In the genomic region with DNA sequence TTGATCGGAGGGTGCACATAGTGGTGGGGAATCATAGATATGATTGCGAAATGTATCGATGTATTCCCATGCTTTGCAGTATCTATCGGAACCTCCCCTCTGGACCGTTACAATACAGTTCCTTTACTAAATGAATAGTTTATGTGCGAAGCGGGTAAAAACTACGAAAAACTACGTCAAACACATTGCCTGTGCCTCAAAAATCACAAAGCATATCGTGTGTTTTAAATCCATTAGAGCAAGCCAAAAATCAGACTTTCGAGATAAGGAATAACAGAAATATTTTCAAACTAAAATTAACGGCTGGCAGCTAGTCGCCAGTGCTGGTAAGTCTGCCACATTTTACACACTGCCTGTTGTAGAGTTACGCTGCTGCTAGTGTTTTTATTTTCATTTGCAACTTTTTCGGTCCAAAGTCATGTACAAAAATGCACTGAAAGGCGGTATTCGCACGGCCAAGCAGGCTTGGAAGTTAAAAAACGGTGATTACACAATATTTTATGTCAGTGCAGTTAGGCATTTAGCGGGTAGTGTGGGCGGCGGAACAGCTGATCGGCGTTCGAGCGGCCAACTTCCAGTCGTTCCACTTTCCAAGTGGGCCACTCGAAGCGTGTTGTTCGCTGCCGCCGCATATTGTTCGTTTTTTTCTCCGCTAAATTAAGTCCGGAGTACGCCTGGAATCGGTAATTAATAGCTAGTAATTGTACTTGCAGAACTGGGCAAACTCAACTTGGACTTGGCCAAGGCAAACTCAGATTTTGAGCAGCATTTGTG, we compare ENCODE assay signal across 5 fruit fly cellular contexts.
A peak's percentile ranks its signal among the peaks of the same experiment; 100 is the strongest.
TF ChIP-seq lines count a peak whose summit lies in the region.

No protein-coding gene starts in this region.

- TF ChIP-seq CTCF in whole organism, embryonic (GFP tag; optimal IDR thresholded peaks at IDR 0.05; lab: Kevin White, UChicago): peak; percentile 48

TF ChIP-seq in whole organism, adult, 20 proteins besides CTCF, POLR2A, EP300 and RAD21 (continues in another document):
- TF ChIP-seq pad (GFP tag; optimal IDR thresholded peaks at IDR 0.05; lab: Kevin White, UChicago) (peak; percentile 98), ovo (GFP tag; optimal IDR thresholded peaks at IDR 0.05; lab: Kevin White, UChicago) (peak; percentile 65), bab1 (GFP tag; optimal IDR thresholded peaks at IDR 0.05; lab: Kevin White, UChicago) (peak; percentile 3), CG7101 (tag; optimal IDR thresholded peaks at IDR 0.05; lab: Kevin White, UChicago) (peak; percentile 60), Crg-1 (GFP tag; optimal IDR thresholded peaks at IDR 0.05; lab: Kevin White, UChicago) (peak; percentile 75), CG5204 (GFP tag; optimal IDR thresholded peaks at IDR 0.05; lab: Kevin White, UChicago) (peak; percentile 65), Hr96 (GFP tag; optimal IDR thresholded peaks at IDR 0.05; lab: Kevin White, UChicago) (peak; percentile 68), CG7045 (GFP tag; optimal IDR thresholded peaks at IDR 0.05; lab: Kevin White, UChicago) (no peak), Mnt (GFP tag; optimal IDR thresholded peaks at IDR 0.05; lab: Kevin White, UChicago) (peak; percentile 50), kay (GFP tag; lab: Kevin White, UChicago; ENCODE audit: borderline replicate concordance) (no peak), Clk (GFP tag; optimal IDR thresholded peaks at IDR 0.05; lab: Kevin White, UChicago) (peak; percentile 61), CG1620 (GFP tag; optimal IDR thresholded peaks at IDR 0.05; lab: Kevin White, UChicago) (peak; percentile 81), CG14711 (tag; optimal IDR thresholded peaks at IDR 0.05; lab: Kevin White, UChicago) (peak; percentile 99), tj (GFP tag; optimal IDR thresholded peaks at IDR 0.05; lab: Kevin White, UChicago) (peak; percentile 13), toe (GFP tag; optimal IDR thresholded peaks at IDR 0.05; lab: Kevin White, UChicago) (peak; percentile 55), CG11617 (GFP tag; optimal IDR thresholded peaks at IDR 0.05; lab: Kevin White, UChicago) (peak; percentile 62)

TF ChIP-seq in whole organism, embryonic, 481 proteins besides CTCF, POLR2A, EP300 and RAD21 (continues in another document):
- TF ChIP-seq CG4360 (GFP tag; IDR thresholded peaks at IDR 0.05; lab: Robert Waterston, UW) (peak; percentile 14; the same call in 1 of the 2 replicates), CG9797 (GFP tag; optimal IDR thresholded peaks at IDR 0.05; lab: Kevin White, UChicago) (peak; percentile 46), nau (GFP tag; optimal IDR thresholded peaks at IDR 0.05; lab: Kevin White, UChicago) (no peak), CHES-1-like (GFP tag; optimal IDR thresholded peaks at IDR 0.05; lab: Kevin White, UChicago) (peak; percentile 52), chn (GFP tag; optimal IDR thresholded peaks at IDR 0.05; lab: Kevin White, UChicago) (peak; percentile 86), CG17359 (tag; optimal IDR thresholded peaks at IDR 0.05; lab: Kevin White, UChicago) (no peak), CG8281 (tag; optimal IDR thresholded peaks at IDR 0.05; lab: Kevin White, UChicago) (no peak), sisA (GFP tag; IDR thresholded peaks at IDR 0.05; lab: Robert Waterston, UW) (peak; percentile 71), Sin3A (optimal IDR thresholded peaks at IDR 0.05; lab: Kevin White, UChicago) (peak; percentile 96), yki (optimal IDR thresholded peaks at IDR 0.05; lab: Kevin White, UChicago) (no peak), Dip2 (GFP tag; IDR thresholded peaks at IDR 0.05; lab: Robert Waterston, UW) (no peak), zf30C (GFP tag; optimal IDR thresholded peaks at IDR 0.05; lab: Kevin White, UChicago) (no peak), Dp (GFP tag; optimal IDR thresholded peaks at IDR 0.05; lab: Kevin White, UChicago) (peak; percentile 51), sqz (GFP tag; optimal IDR thresholded peaks at IDR 0.05; lab: Kevin White, UChicago) (no peak), gcm2 (GFP tag; optimal IDR thresholded peaks at IDR 0.05; lab: Kevin White, UChicago) (no peak), CG8924 (tag; optimal IDR thresholded peaks at IDR 0.05; lab: Kevin White, UChicago) (no peak), Elba2 (GFP tag; optimal IDR thresholded peaks at IDR 0.05; lab: Kevin White, UChicago) (no peak)

TF ChIP-seq in whole organism, prepupa, 60 proteins besides CTCF, POLR2A, EP300 and RAD21 (continues in another document):
- TF ChIP-seq Lpt (GFP tag; optimal IDR thresholded peaks at IDR 0.05; lab: Kevin White, UChicago) (peak; percentile 68), fd59A (GFP tag; optimal IDR thresholded peaks at IDR 0.05; lab: Kevin White, UChicago) (peak; percentile 21), Ets21C (GFP tag; optimal IDR thresholded peaks at IDR 0.05; lab: Kevin White, UChicago) (peak; percentile 57), fd85E (GFP tag; optimal IDR thresholded peaks at IDR 0.05; lab: Kevin White, UChicago) (peak; percentile 72), vri (GFP tag; optimal IDR thresholded peaks at IDR 0.05; lab: Kevin White, UChicago) (peak; percentile 64), CG8632 (GFP tag; optimal IDR thresholded peaks at IDR 0.05; lab: Kevin White, UChicago) (peak; percentile 60), Ets96B (tag; optimal IDR thresholded peaks at IDR 0.05; lab: Kevin White, UChicago) (peak; percentile 59), CG8119 (GFP tag; IDR thresholded peaks at IDR 0.05; lab: Robert Waterston, UW) (peak; percentile 72), CG10631 (GFP tag; optimal IDR thresholded peaks at IDR 0.05; lab: Kevin White, UChicago) (peak; percentile 81), CG9139 (GFP tag; optimal IDR thresholded peaks at IDR 0.05; lab: Kevin White, UChicago) (peak; percentile 45), Sox102F (GFP tag; optimal IDR thresholded peaks at IDR 0.05; lab: Kevin White, UChicago) (peak; percentile 79), Gug (GFP tag; IDR thresholded peaks at IDR 0.05; lab: Robert Waterston, UW) (peak; percentile 74), CG11762 (GFP tag; optimal IDR thresholded peaks at IDR 0.05; lab: Kevin White, UChicago; ENCODE audit: insufficient read depth) (peak; percentile 61), CG15336 (GFP tag; IDR thresholded peaks at IDR 0.05; lab: Robert Waterston, UW) (peak; percentile 73), OdsH (GFP tag; optimal IDR thresholded peaks at IDR 0.05; lab: Kevin White, UChicago) (peak; percentile 85), CG6792 (GFP tag; optimal IDR thresholded peaks at IDR 0.05; lab: Kevin White, UChicago) (peak; percentile 65), CG7368 (GFP tag; optimal IDR thresholded peaks at IDR 0.05; lab: Kevin White, UChicago) (peak; percentile 74)

TF ChIP-seq in whole organism, pupa, 21 proteins besides CTCF, POLR2A, EP300 and RAD21 (continues in another document):
- TF ChIP-seq rn (GFP tag; IDR thresholded peaks at IDR 0.05; lab: Robert Waterston, UW) (peak; percentile 57), CG9948 (tag; optimal IDR thresholded peaks at IDR 0.05; lab: Kevin White, UChicago) (peak; percentile 16), Snoo (tag; optimal IDR thresholded peaks at IDR 0.05; lab: Kevin White, UChicago) (peak; percentile 52), fd96Ca (GFP tag; IDR thresholded peaks at IDR 0.05; lab: Robert Waterston, UW) (peak; percentile 79), D1 (tag; optimal IDR thresholded peaks at IDR 0.05; lab: Kevin White, UChicago) (no peak), CG8301 (tag; optimal IDR thresholded peaks at IDR 0.05; lab: Kevin White, UChicago) (peak; percentile 40), CG32121 (GFP tag; IDR thresholded peaks at IDR 0.05; lab: Robert Waterston, UW) (peak; percentile 72), Ets98B (GFP tag; IDR thresholded peaks at IDR 0.05; lab: Robert Waterston, UW) (peak; percentile 72), CG14655 (GFP tag; optimal IDR thresholded peaks at IDR 0.05; lab: Kevin White, UChicago) (peak; percentile 39), CG4496 (GFP tag; IDR thresholded peaks at IDR 0.05; lab: Robert Waterston, UW) (peak; percentile 88), CG12605 (GFP tag; IDR thresholded peaks at IDR 0.05; lab: Robert Waterston, UW) (peak; percentile 47), CG8159 (tag; optimal IDR thresholded peaks at IDR 0.05; lab: Kevin White, UChicago) (peak; percentile 41), CG34367 (tag; optimal IDR thresholded peaks at IDR 0.05; lab: Kevin White, UChicago) (peak; percentile 12), CG13204 (GFP tag; optimal IDR thresholded peaks at IDR 0.05; lab: Kevin White, UChicago) (no peak), Pif1B (GFP tag; optimal IDR thresholded peaks at IDR 0.05; lab: Kevin White, UChicago) (peak; percentile 75), CG10348 (GFP tag; IDR thresholded peaks at IDR 0.05; lab: Robert Waterston, UW) (no peak), EcR (GFP tag; optimal IDR thresholded peaks at IDR 0.05; lab: Kevin White, UChicago) (no peak), gl (tag; optimal IDR thresholded peaks at IDR 0.05; lab: Kevin White, UChicago) (no peak), CG17806 (tag; optimal IDR thresholded peaks at IDR 0.05; lab: Kevin White, UChicago) (peak; percentile 53)

TF ChIP-seq in whole organism, wandering third instar larva, 38 proteins besides CTCF, POLR2A, EP300 and RAD21 (continues in another document):
- TF ChIP-seq sage (GFP tag; optimal IDR thresholded peaks at IDR 0.05; lab: Kevin White, UChicago) (no peak), woc (GFP tag; optimal IDR thresholded peaks at IDR 0.05; lab: Kevin White, UChicago) (peak; percentile 45), CrebA (GFP tag; optimal IDR thresholded peaks at IDR 0.05; lab: Kevin White, UChicago; ENCODE audit: borderline replicate concordance) (no peak), GATAd (GFP tag; optimal IDR thresholded peaks at IDR 0.05; lab: Kevin White, UChicago) (peak; percentile 51), Mio (GFP tag; optimal IDR thresholded peaks at IDR 0.05; lab: Kevin White, UChicago) (peak; percentile 40), br (GFP tag; optimal IDR thresholded peaks at IDR 0.05; lab: Kevin White, UChicago) (peak; percentile 80), Vsx2 (GFP tag; optimal IDR thresholded peaks at IDR 0.05; lab: Kevin White, UChicago; ENCODE audit: partially characterized antibody) (no peak), h (GFP tag; optimal IDR thresholded peaks at IDR 0.05; lab: Kevin White, UChicago) (peak; percentile 81), ey (GFP tag; optimal IDR thresholded peaks at IDR 0.05; lab: Kevin White, UChicago) (peak; percentile 76), CG32264 (GFP tag; optimal IDR thresholded peaks at IDR 0.05; lab: Kevin White, UChicago) (peak; percentile 44), Myc (optimal IDR thresholded peaks at IDR 0.05; lab: Kevin White, UChicago) (peak; percentile 21), Dif (GFP tag; optimal IDR thresholded peaks at IDR 0.05; lab: Kevin White, UChicago; ENCODE audit: partially characterized antibody) (peak; percentile 12), Jra (GFP tag; optimal IDR thresholded peaks at IDR 0.05; lab: Kevin White, UChicago) (peak; percentile 81), psq (GFP tag; optimal IDR thresholded peaks at IDR 0.05; lab: Kevin White, UChicago) (peak; percentile 62), brk (GFP tag; optimal IDR thresholded peaks at IDR 0.05; lab: Kevin White, UChicago) (no peak), CG9705 (GFP tag; optimal IDR thresholded peaks at IDR 0.05; lab: Kevin White, UChicago) (peak; percentile 4), jim (GFP tag; optimal IDR thresholded peaks at IDR 0.05; lab: Kevin White, UChicago) (no peak), Hr83 (GFP tag; optimal IDR thresholded peaks at IDR 0.05; lab: Kevin White, UChicago; ENCODE audit: poor library complexity, severe bottlenecking) (peak; percentile 71), foxo (GFP tag; optimal IDR thresholded peaks at IDR 0.05; lab: Kevin White, UChicago) (peak in 1 of 2 experiments; percentile 83)
